Worm (Caenorhabditis elegans) whole organism, mixed stage, embryonic: Measurements from ENCODE around the gene C17H11.6.
A peak's percentile ranks its signal among the peaks of the same experiment; 100 is the strongest.

Source experiments
- blmp-1 ChIP-seq: fragments of 150-350 bp; optimal IDR thresholded peaks from 2 replicates; lab custom pipeline; 2014; ENCODE audit warnings: missing biosample characterization, missing genetic modification characterization
- ceh-43 ChIP-seq: fragments of 200-800 bp; sonication (Bioruptor generic); optimal IDR thresholded peaks from 2 replicates; lab custom pipeline; 2018; ENCODE audit warnings: mild to moderate bottlenecking, missing genetic modification characterization, moderate library complexity, missing compliant biosample characterization
- ceh-83 ChIP-seq: fragments of 200-800 bp; sonication (Bioruptor generic); optimal IDR thresholded peaks from 2 replicates; lab custom pipeline; 2018; ENCODE audit warnings: mild to moderate bottlenecking, missing genetic modification characterization, missing compliant biosample characterization
- elt-1 ChIP-seq: sonication (generic microtip); optimal IDR thresholded peaks from 2 replicates; lab custom pipeline; 2017; ENCODE audit warnings: missing genetic modification characterization, mild to moderate bottlenecking, missing compliant biosample characterization, antibody characterized with exemption, moderate library complexity, borderline replicate concordance; ENCODE audit not compliant: insufficient read depth
- flh-1 ChIP-seq: fragments of 200-800 bp; sonication (Bioruptor generic); optimal IDR thresholded peaks from 2 replicates; lab custom pipeline; 2018; ENCODE audit warnings: mild to moderate bottlenecking, missing genetic modification characterization, moderate library complexity, missing compliant biosample characterization
- mab-5 ChIP-seq: fragments of 150-350 bp; optimal IDR thresholded peaks from 2 replicates; lab custom pipeline; 2014; ENCODE audit warnings: missing biosample characterization, missing genetic modification characterization
- mep-1 ChIP-seq: fragments of 150-350 bp; optimal IDR thresholded peaks from 2 replicates; lab custom pipeline; 2017; ENCODE audit warnings: missing biosample characterization, missing genetic modification reagents, missing genetic modification characterization, inconsistent platforms
- nhr-12 ChIP-seq: fragments of 150-350 bp; optimal IDR thresholded peaks from 2 replicates; lab custom pipeline; 2014; ENCODE audit warnings: missing biosample characterization, missing genetic modification characterization
- sptf-1 ChIP-seq: sonication (generic microtip); optimal IDR thresholded peaks from 2 replicates; lab custom pipeline; 2017; ENCODE audit warnings: mild to moderate bottlenecking, missing genetic modification characterization, moderate library complexity, missing compliant biosample characterization
- unc-62 ChIP-seq: fragments of 150-350 bp; optimal IDR thresholded peaks from 2 replicates; lab custom pipeline; 2014; ENCODE audit warnings: missing biosample characterization, missing genetic modification reagents, missing genetic modification characterization

- no peak for TF ChIP-seq mep-1 (tag; lab: Kevin White, UChicago)
- TF ChIP-seq sptf-1 (tag; lab: Kevin White, UChicago), result peak; percentile 63
- TF ChIP-seq elt-1 (tag; lab: Kevin White, UChicago), result no peak
- TF ChIP-seq flh-1, result no peak
- TF ChIP-seq nhr-12 (tag; lab: Kevin White, UChicago), result no peak
- TF ChIP-seq blmp-1 (tag; lab: Kevin White, UChicago), result no peak
- no peak for TF ChIP-seq ceh-43 (GFP tag; lab: Kevin White, UChicago)
- TF ChIP-seq unc-62 (GFP tag; lab: Kevin White, UChicago), result no peak
- no peak for TF ChIP-seq ceh-83 (GFP tag; lab: Kevin White, UChicago)
- TF ChIP-seq mab-5 (tag; lab: Kevin White, UChicago), result no peak
Measured at ce11 chrX:8163555-8163954, 40.0 kb downstream of the C17H11.6 start.
